Fruit fly (Drosophila melanogaster) whole organism, embryonic: Measurements from ENCODE around the gene CG33795.
A peak's percentile ranks its signal among the peaks of the same experiment; 100 is the strongest.

Experiments
- Awh ChIP-seq: fragments of 200-800 bp; sonication (Bioruptor generic); IDR thresholded peaks from 2 replicates; pipeline ENCODE4, ENCODE4 v1.3.6; 2022; ENCODE audit warnings: missing biosample characterization, missing genetic modification characterization
- C15 ChIP-seq: fragments of 200-800 bp; sonication (Bioruptor generic); IDR thresholded peaks from 3 replicates; pipeline ENCODE4 v1.3.6; 2022; ENCODE audit warnings: missing biosample characterization, missing genetic modification characterization
- CG10321 ChIP-seq: fragments of 200-800 bp; sonication (Bioruptor generic); IDR thresholded peaks from 2 replicates; pipeline ENCODE4 v1.3.6; 2022; ENCODE audit warnings: missing biosample characterization, missing genetic modification characterization
- CG10366 ChIP-seq: fragments of 200-800 bp; sonication (Bioruptor generic); IDR thresholded peaks from 2 replicates; pipeline ENCODE4 v1.3.6; 2022; ENCODE audit warnings: missing biosample characterization, missing genetic modification characterization
- CG10543 ChIP-seq: fragments of 200-800 bp; sonication (Bioruptor generic); optimal IDR thresholded peaks from 3 replicates; lab custom pipeline; 2017; ENCODE audit warnings: missing biosample characterization, mild to moderate bottlenecking, missing genetic modification characterization, moderate library complexity
- CG1233 ChIP-seq: fragments of 200-800 bp; sonication (Bioruptor generic); optimal IDR thresholded peaks from 4 replicates; lab custom pipeline; 2018; ENCODE audit warnings: missing biosample characterization, mild to moderate bottlenecking, missing genetic modification characterization
- CG12659 ChIP-seq: fragments of 200-800 bp; sonication (Bioruptor generic); optimal IDR thresholded peaks from 3 replicates; lab custom pipeline; 2017; ENCODE audit warnings: mild to moderate bottlenecking, missing biosample characterization, missing genetic modification reagents, missing genetic modification characterization
- CG12769 ChIP-seq: fragments of 200-800 bp; sonication (Bioruptor generic); optimal IDR thresholded peaks from 2 replicates; lab custom pipeline; 2019; ENCODE audit warnings: missing biosample characterization, mild to moderate bottlenecking, missing genetic modification characterization, moderate library complexity
- CG13894 ChIP-seq: fragments of 200-800 bp; sonication (Bioruptor generic); optimal IDR thresholded peaks from 3 replicates; lab custom pipeline; 2018; ENCODE audit warnings: missing biosample characterization, mild to moderate bottlenecking, missing genetic modification characterization, moderate library complexity
- CG1832 ChIP-seq: fragments of 200-800 bp; sonication (Bioruptor generic); optimal IDR thresholded peaks from 2 replicates; lab custom pipeline; 2017; ENCODE audit warnings: missing biosample characterization, mild to moderate bottlenecking, missing genetic modification characterization, inconsistent platforms
- CG31365 ChIP-seq: fragments of 200-800 bp; sonication (Bioruptor generic); optimal IDR thresholded peaks from 2 replicates; lab custom pipeline; 2018; ENCODE audit warnings: missing biosample characterization, mild to moderate bottlenecking, missing genetic modification characterization
- CG3281 ChIP-seq: fragments of 200-800 bp; sonication (Bioruptor generic); optimal IDR thresholded peaks from 3 replicates; lab custom pipeline; 2017; ENCODE audit warnings: missing biosample characterization, mild to moderate bottlenecking, missing genetic modification characterization
- CG3838 ChIP-seq: fragments of 200-800 bp; sonication (Bioruptor generic); optimal IDR thresholded peaks from 3 replicates; lab custom pipeline; 2016; ENCODE audit warnings: missing biosample characterization, missing genetic modification characterization
- CG4730 ChIP-seq: fragments of 200-800 bp; sonication (Bioruptor generic); IDR thresholded peaks from 2 replicates; pipeline ENCODE4 v1.3.6; 2022; ENCODE audit warnings: missing biosample characterization, missing genetic modification characterization
- CG4820 ChIP-seq: fragments of 200-800 bp; sonication (Bioruptor generic); optimal IDR thresholded peaks from 3 replicates; lab custom pipeline; 2016; ENCODE audit warnings: missing biosample characterization, missing genetic modification characterization
- CG7372 ChIP-seq: fragments of 200-800 bp; sonication (Bioruptor generic); IDR thresholded peaks from 2 replicates; pipeline ENCODE4 v1.3.6; 2022; ENCODE audit warnings: missing biosample characterization, missing genetic modification characterization
- CG8388 ChIP-seq: fragments of 200-800 bp; sonication (Bioruptor generic); optimal IDR thresholded peaks from 2 replicates; lab custom pipeline; 2019; ENCODE audit warnings: missing biosample characterization, mild to moderate bottlenecking, missing genetic modification characterization, moderate library complexity
- CG8478 ChIP-seq: fragments of >200 bp; optimal IDR thresholded peaks from 2 replicates; lab custom pipeline; 2018
- CG9797 ChIP-seq: fragments of 200-800 bp; sonication (Bioruptor generic); optimal IDR thresholded peaks from 3 replicates; lab custom pipeline; 2018; ENCODE audit warnings: missing biosample characterization, mild to moderate bottlenecking, missing genetic modification characterization
- Camta ChIP-seq: fragments of 200-800 bp; sonication (Bioruptor generic); optimal IDR thresholded peaks from 2 replicates; lab custom pipeline; 2016; ENCODE audit warnings: missing biosample characterization, missing genetic modification characterization
- CoRest ChIP-seq: fragments of 200-800 bp; sonication (Bioruptor generic); optimal IDR thresholded peaks from 3 replicates; lab custom pipeline; 2018; ENCODE audit warnings: missing biosample characterization, mild to moderate bottlenecking, missing genetic modification characterization, moderate library complexity
- D ChIP-seq, 2 experiments: fragments of 200-800 bp in 1 of 2; fragments of >200 bp in 1 of 2; sonication (Bioruptor generic) in 1 of 2; optimal IDR thresholded peaks; 2 replicates in 1 of 2; 3 replicates in 1 of 2; lab custom pipeline; 2017; ENCODE audit warnings: mild to moderate bottlenecking in 1 of 2, missing biosample characterization in 1 of 2, missing genetic modification characterization in 1 of 2, missing genetic modification reagents in 1 of 2
- Dref ChIP-seq: fragments of 200-800 bp; sonication (Bioruptor generic); IDR thresholded peaks from 2 replicates; pipeline ENCODE4 v1.3.6; 2022; ENCODE audit warnings: missing biosample characterization, missing genetic modification characterization
- Eip74EF ChIP-seq, 2 experiments: fragments of 200-800 bp in 1 of 2; fragments of >200 bp in 1 of 2; sonication (Bioruptor generic) in 1 of 2; optimal IDR thresholded peaks; 2 replicates each; lab custom pipeline; 2017 to 2019; ENCODE audit warnings: missing biosample characterization in 2 of 2, missing genetic modification characterization in 2 of 2, mild to moderate bottlenecking in 1 of 2, moderate library complexity in 1 of 2
- Fer3 ChIP-seq: fragments of 200-800 bp; sonication (Bioruptor generic); optimal IDR thresholded peaks from 2 replicates; lab custom pipeline; 2018; ENCODE audit warnings: missing biosample characterization, mild to moderate bottlenecking, missing genetic modification characterization, moderate library complexity
- Gsc ChIP-seq: fragments of 200-800 bp; sonication (Bioruptor generic); IDR thresholded peaks from 2 replicates; pipeline ENCODE4 v1.3.6; 2022; ENCODE audit warnings: missing biosample characterization, missing genetic modification characterization
- Myb ChIP-seq: fragments of 200-800 bp; sonication (Bioruptor generic); optimal IDR thresholded peaks from 2 replicates; lab custom pipeline; 2016; ENCODE audit warnings: missing biosample characterization, missing genetic modification characterization
- Pdp1 ChIP-seq, 2 experiments: fragments of 200-800 bp; sonication (Bioruptor generic); optimal IDR thresholded peaks; 3 replicates each; lab custom pipeline; 2016; ENCODE audit warnings: missing biosample characterization in 2 of 2, missing genetic modification characterization in 2 of 2, mild to moderate bottlenecking in 1 of 2, moderate library complexity in 1 of 2
- Rfx ChIP-seq: fragments of 200-800 bp; sonication (Bioruptor generic); IDR thresholded peaks from 2 replicates; pipeline ENCODE4 v1.3.6; 2022; ENCODE audit warnings: missing biosample characterization, missing genetic modification characterization
- Spps ChIP-seq: fragments of 200-800 bp; sonication (Bioruptor generic); optimal IDR thresholded peaks from 2 replicates; lab custom pipeline; 2018; ENCODE audit warnings: missing biosample characterization, mild to moderate bottlenecking, missing genetic modification characterization
- Trl ChIP-seq, 3 experiments: fragments of >200 bp in 2 of 3; fragments of 200-800 bp in 1 of 3; sonication (Bioruptor generic) in 1 of 3; optimal IDR thresholded peaks; 2 replicates in 1 of 3; 3 replicates in 2 of 3; lab custom pipeline; 2016 to 2017; ENCODE audit warnings: missing biosample characterization in 1 of 3, missing genetic modification characterization in 1 of 3
- abd-A ChIP-seq: fragments of 200-800 bp; sonication (Bioruptor generic); optimal IDR thresholded peaks from 3 replicates; lab custom pipeline; 2019; ENCODE audit warnings: missing biosample characterization, mild to moderate bottlenecking, missing genetic modification characterization, moderate library complexity
- amos ChIP-seq: fragments of 200-800 bp; sonication (Bioruptor generic); IDR thresholded peaks from 2 replicates; pipeline ENCODE4 v1.3.6; 2022; ENCODE audit warnings: missing biosample characterization, missing genetic modification characterization; ENCODE audit not compliant: partially characterized antibody
- bsh ChIP-seq, 2 experiments: fragments of 200-800 bp; sonication (Bioruptor generic); optimal IDR thresholded peaks; 2 replicates each; lab custom pipeline; 2017 to 2018; ENCODE audit warnings: mild to moderate bottlenecking in 2 of 2, missing biosample characterization in 2 of 2, missing genetic modification characterization in 2 of 2, moderate library complexity in 1 of 2
- cwo ChIP-seq: fragments of 200-800 bp; sonication (Bioruptor generic); optimal IDR thresholded peaks from 3 replicates; lab custom pipeline; 2017; ENCODE audit warnings: missing biosample characterization, missing genetic modification characterization, mild to moderate bottlenecking, moderate library complexity, missing genetic modification reagents
- dan ChIP-seq: fragments of 200-800 bp; sonication (Bioruptor generic); IDR thresholded peaks from 2 replicates; pipeline ENCODE4 v1.3.6; 2022; ENCODE audit warnings: missing biosample characterization, missing genetic modification characterization
- exex ChIP-seq: fragments of 200-800 bp; sonication (Bioruptor generic); optimal IDR thresholded peaks from 4 replicates; lab custom pipeline; 2018; ENCODE audit warnings: missing biosample characterization, mild to moderate bottlenecking, missing genetic modification characterization, moderate library complexity
- eyg ChIP-seq: fragments of 200-800 bp; sonication (Bioruptor generic); optimal IDR thresholded peaks from 3 replicates; lab custom pipeline; 2016; ENCODE audit warnings: missing biosample characterization, missing genetic modification characterization
- gcm2 ChIP-seq: fragments of 200-800 bp; sonication (Bioruptor generic); optimal IDR thresholded peaks from 2 replicates; lab custom pipeline; 2016; ENCODE audit warnings: missing biosample characterization, missing genetic modification characterization
- grau ChIP-seq: fragments of 200-800 bp; optimal IDR thresholded peaks from 3 replicates; lab custom pipeline; 2019; ENCODE audit warnings: missing biosample characterization, mild to moderate bottlenecking, missing genetic modification characterization, moderate library complexity
- h ChIP-seq: fragments of >200 bp; optimal IDR thresholded peaks from 2 replicates; lab custom pipeline; 2017
- lab ChIP-seq: fragments of 200-800 bp; sonication (Bioruptor generic); optimal IDR thresholded peaks from 3 replicates; lab custom pipeline; 2017; ENCODE audit warnings: missing biosample characterization, missing genetic modification characterization, mild to moderate bottlenecking, moderate library complexity, missing genetic modification reagents
- nom ChIP-seq: fragments of 200-800 bp; sonication (Bioruptor generic); optimal IDR thresholded peaks from 2 replicates; lab custom pipeline; 2017; ENCODE audit warnings: missing biosample characterization, missing genetic modification characterization, mild to moderate bottlenecking, moderate library complexity, missing genetic modification reagents
- org-1 ChIP-seq: fragments of 200-800 bp; sonication (Bioruptor generic); optimal IDR thresholded peaks from 2 replicates; lab custom pipeline; 2017; ENCODE audit warnings: missing biosample characterization, missing genetic modification characterization
- otp ChIP-seq: fragments of 200-800 bp; sonication (Bioruptor generic); IDR thresholded peaks from 3 replicates; pipeline ENCODE4, ENCODE4 v1.3.6; 2022; ENCODE audit warnings: missing biosample characterization, missing genetic modification characterization
- psq ChIP-seq: fragments of 200-800 bp; sonication (Bioruptor generic); optimal IDR thresholded peaks from 2 replicates; lab custom pipeline; 2017; ENCODE audit warnings: missing biosample characterization, missing genetic modification characterization
- pum ChIP-seq: fragments of 200-800 bp; sonication (Bioruptor generic); optimal IDR thresholded peaks from 2 replicates; lab custom pipeline; 2016; ENCODE audit warnings: missing biosample characterization, missing genetic modification characterization
- sd ChIP-seq: fragments of 200-800 bp; sonication (Bioruptor generic); optimal IDR thresholded peaks from 3 replicates; lab custom pipeline; 2018; ENCODE audit warnings: missing biosample characterization, mild to moderate bottlenecking, missing genetic modification characterization, moderate library complexity
- tgo ChIP-seq: fragments of 200-800 bp; sonication (Bioruptor generic); IDR thresholded peaks from 3 replicates; pipeline ENCODE4 v1.3.6; 2022; ENCODE audit warnings: missing biosample characterization, missing genetic modification characterization
- wor ChIP-seq: fragments of 200-800 bp; sonication (Bioruptor generic); IDR thresholded peaks from 2 replicates; pipeline ENCODE4 v1.3.6; 2022; ENCODE audit warnings: missing biosample characterization, missing genetic modification characterization

CG33795 gene

DNA sequence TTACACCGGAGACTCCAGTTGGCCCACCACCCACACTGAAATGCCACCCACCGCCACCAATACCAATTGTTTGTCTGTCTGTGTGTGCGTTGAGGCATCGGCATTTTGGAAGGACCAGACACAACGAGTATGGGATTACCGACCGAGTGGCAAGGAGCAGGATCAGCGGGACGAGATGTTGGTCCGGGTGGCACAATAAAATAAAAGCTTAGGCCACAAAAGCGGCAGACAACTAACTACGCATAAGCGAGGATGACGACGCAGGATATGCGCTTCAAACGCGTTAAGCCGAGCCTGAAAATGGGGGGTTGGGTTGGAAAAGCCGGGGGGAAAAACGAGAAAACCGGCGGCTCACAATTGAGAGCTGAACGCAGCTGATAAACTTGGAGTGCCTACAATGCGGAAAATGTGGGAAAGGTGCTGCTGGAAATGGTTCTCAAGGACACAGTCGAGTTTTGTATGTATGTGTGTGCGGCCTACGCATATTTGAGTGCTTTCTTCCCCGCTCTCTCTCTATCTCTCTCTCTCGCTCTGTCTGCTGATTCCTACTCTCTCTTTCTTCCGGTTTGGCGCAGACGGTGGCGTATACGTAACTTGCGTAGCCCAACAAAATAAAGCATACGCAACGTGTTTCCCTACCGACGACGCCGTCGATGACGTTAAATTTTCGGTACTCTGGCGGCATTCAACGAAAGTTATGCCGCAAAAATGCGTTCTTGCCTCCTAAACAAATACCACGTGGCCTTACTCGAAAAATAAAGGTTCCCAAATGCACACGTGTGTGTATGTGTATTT lies 21.6 kb upstream of the CG33795 start (continued):
- no peak for TF ChIP-seq psq (GFP tag; lab: Kevin White, UChicago)
- no peak for TF ChIP-seq gcm2 (GFP tag; lab: Kevin White, UChicago)
- TF ChIP-seq Rfx (GFP tag; lab: Robert Waterston, UW), result no peak
- no peak for TF ChIP-seq Eip74EF (GFP tag; optimal IDR thresholded peaks at IDR 0.05; lab: Kevin White, UChicago)
- peak; percentile 8 for TF ChIP-seq sd (tag; lab: Kevin White, UChicago)
- no peak for TF ChIP-seq org-1
- no peak for TF ChIP-seq D (optimal IDR thresholded peaks at IDR 0.05; lab: Kevin White, UChicago)
- no peak for TF ChIP-seq D (GFP tag; optimal IDR thresholded peaks at IDR 0.05; lab: Kevin White, UChicago)
- no peak for TF ChIP-seq CG1233
- no peak for TF ChIP-seq CG8388 (GFP tag; lab: Kevin White, UChicago)
- TF ChIP-seq CG1832, result peak; percentile 3
- no peak for TF ChIP-seq Pdp1 (GFP tag; optimal IDR thresholded peaks at IDR 0.05; lab: Kevin White, UChicago)
- TF ChIP-seq tgo (GFP tag; lab: Robert Waterston, UW), result no peak
- no peak for TF ChIP-seq Dref (GFP tag; lab: Robert Waterston, UW)
- TF ChIP-seq CG12769, result no peak
- TF ChIP-seq cwo (GFP tag; lab: Kevin White, UChicago), result no peak
- TF ChIP-seq CoRest (tag; lab: Kevin White, UChicago), result no peak
- no peak for TF ChIP-seq CG9797 (GFP tag; lab: Kevin White, UChicago)
- TF ChIP-seq CG13894 (tag; lab: Kevin White, UChicago), result peak; percentile 50
- no peak for TF ChIP-seq wor (GFP tag; lab: Robert Waterston, UW)
- TF ChIP-seq CG10543 (GFP tag; lab: Kevin White, UChicago), result peak; percentile 3
- TF ChIP-seq eyg (GFP tag; lab: Kevin White, UChicago), result no peak
- TF ChIP-seq CG4820 (GFP tag; lab: Kevin White, UChicago), result no peak
- TF ChIP-seq CG12659, result no peak
- TF ChIP-seq CG10366 (GFP tag; lab: Robert Waterston, UW), result no peak
- TF ChIP-seq Myb (GFP tag; lab: Kevin White, UChicago), result no peak
- peak; percentile 86 for TF ChIP-seq abd-A (tag; lab: Kevin White, UChicago)
- no peak for TF ChIP-seq pum (GFP tag; lab: Kevin White, UChicago)
- TF ChIP-seq CG10321 (GFP tag; lab: Robert Waterston, UW), result no peak
- no peak for TF ChIP-seq Gsc (GFP tag; lab: Robert Waterston, UW)
- TF ChIP-seq Trl (optimal IDR thresholded peaks at IDR 0.05; lab: Kevin White, UChicago), result peak in 1 of 2 experiments; percentile 33
- TF ChIP-seq Trl (GFP tag; optimal IDR thresholded peaks at IDR 0.05; lab: Kevin White, UChicago), result no peak
- TF ChIP-seq CG7372, result peak; percentile 66; the same call in 1 of the 2 replicates
- TF ChIP-seq dan (GFP tag; lab: Robert Waterston, UW), result no peak
- no peak for TF ChIP-seq Spps (tag; lab: Kevin White, UChicago)
- TF ChIP-seq otp, result no peak
- TF ChIP-seq Awh (GFP tag; lab: Robert Waterston, UW), result no peak
- no peak for TF ChIP-seq C15
- TF ChIP-seq CG4730, result no peak
- TF ChIP-seq Camta (GFP tag; lab: Kevin White, UChicago), result no peak

DNA sequence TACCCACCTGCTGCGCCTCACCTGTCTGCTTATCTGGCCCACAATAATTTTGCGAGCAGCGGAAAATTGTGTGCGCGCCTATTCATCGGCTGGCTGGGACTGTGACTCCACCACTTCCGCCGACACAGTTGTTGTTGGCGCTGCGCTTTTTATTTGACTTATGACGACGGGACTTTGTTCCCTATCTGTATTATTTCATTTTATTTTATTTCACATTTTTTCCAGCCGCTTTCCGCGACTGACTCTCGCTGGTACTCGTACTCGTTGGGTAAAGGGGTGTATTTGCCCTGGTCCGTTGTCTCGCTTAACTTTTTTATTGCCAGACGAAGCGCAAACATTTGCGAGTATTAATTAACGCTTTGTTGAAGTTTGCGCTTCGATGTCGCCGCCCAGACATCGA lies 19.7 kb upstream of the CG33795 start:
- TF ChIP-seq exex (tag; lab: Kevin White, UChicago), result peak; percentile 0
- no peak for TF ChIP-seq amos (GFP tag; lab: Robert Waterston, UW)
- no peak for TF ChIP-seq CG31365 (tag; lab: Kevin White, UChicago)
- TF ChIP-seq bsh (GFP tag; optimal IDR thresholded peaks at IDR 0.05; lab: Kevin White, UChicago), result peak in 1 of 2 experiments; percentile 38
- TF ChIP-seq grau (tag; lab: Kevin White, UChicago), result no peak
- TF ChIP-seq CG3838 (GFP tag; lab: Kevin White, UChicago), result no peak
- peak; percentile 17 for TF ChIP-seq CG3281 (GFP tag; lab: Kevin White, UChicago)
- peak; percentile 38 for TF ChIP-seq lab (GFP tag; lab: Kevin White, UChicago)
- no peak for TF ChIP-seq h (lab: Kevin White, UChicago)
- peak; percentile 84 for TF ChIP-seq nom (GFP tag; lab: Kevin White, UChicago)
- no peak for TF ChIP-seq Camta (GFP tag; lab: Kevin White, UChicago)
- TF ChIP-seq CG8478 (lab: Kevin White, UChicago), result no peak
- TF ChIP-seq cwo (GFP tag; lab: Kevin White, UChicago), result peak; percentile 21
- no peak for TF ChIP-seq Fer3
